Worm (Caenorhabditis elegans) whole organism, L3 larva: ENCODE results near the gene hum-4.

Source experiments
- R02D3.7 ChIP-seq: fragments of 150-350 bp; optimal IDR thresholded peaks from 2 replicates; lab custom pipeline; 2014; ENCODE audit warnings: missing biosample characterization, missing genetic modification characterization
- ZK546.5 ChIP-seq: sonication (generic microtip); optimal IDR thresholded peaks from 2 replicates; lab custom pipeline; 2017; ENCODE audit warnings: missing biosample characterization, missing genetic modification characterization
- aly-2 ChIP-seq: fragments of 150-350 bp; optimal IDR thresholded peaks from 2 replicates; lab custom pipeline; 2014; ENCODE audit warnings: missing biosample characterization, missing genetic modification characterization
- ama-1 ChIP-seq: fragments of 150-350 bp; optimal IDR thresholded peaks from 2 replicates; lab custom pipeline; 2018
- ceh-16 ChIP-seq: sonication (generic microtip); optimal IDR thresholded peaks from 2 replicates; lab custom pipeline; 2017; ENCODE audit warnings: missing biosample characterization, missing genetic modification characterization
- ceh-82 ChIP-seq: fragments of 150-350 bp; optimal IDR thresholded peaks from 2 replicates; lab custom pipeline; 2014; ENCODE audit warnings: missing biosample characterization, missing genetic modification characterization
- ceh-9 ChIP-seq: sonication (generic microtip); optimal IDR thresholded peaks from 2 replicates; lab custom pipeline; 2018; ENCODE audit warnings: missing biosample characterization, missing genetic modification characterization
- daf-12 ChIP-seq: fragments of 150-350 bp; optimal IDR thresholded peaks from 2 replicates; lab custom pipeline; 2014; ENCODE audit warnings: missing biosample characterization, missing genetic modification reagents, missing genetic modification characterization
- egl-5 ChIP-seq: fragments of 150-350 bp; optimal IDR thresholded peaks from 2 replicates; lab custom pipeline; 2017; ENCODE audit warnings: missing biosample characterization, missing genetic modification reagents, missing genetic modification characterization, inconsistent platforms
- elt-1 ChIP-seq: fragments of 150-350 bp; optimal IDR thresholded peaks from 2 replicates; lab custom pipeline; 2014; ENCODE audit warnings: missing biosample characterization, missing genetic modification characterization
- elt-2 ChIP-seq: sonication (generic microtip); optimal IDR thresholded peaks from 2 replicates; lab custom pipeline; 2016; ENCODE audit warnings: missing genetic modification reagents, mild to moderate bottlenecking, missing genetic modification characterization, missing compliant biosample characterization
- elt-3 ChIP-seq, 3 experiments: fragments of 150-350 bp in 1 of 3; sonication (generic microtip) in 2 of 3; optimal IDR thresholded peaks; 2 replicates in 2 of 3; 4 replicates in 1 of 3; lab custom pipeline; 2014 to 2017; ENCODE audit warnings: missing biosample characterization in 3 of 3, missing genetic modification characterization in 3 of 3
- eor-1 ChIP-seq, 2 experiments: fragments of 150-350 bp; optimal IDR thresholded peaks; 2 replicates each; lab custom pipeline; 2014 to 2018; ENCODE audit warnings: missing biosample characterization in 2 of 2, missing genetic modification characterization in 2 of 2
- fkh-10 ChIP-seq: sonication (generic microtip); optimal IDR thresholded peaks from 2 replicates; lab custom pipeline; 2017; ENCODE audit warnings: missing biosample characterization, missing genetic modification reagents, missing genetic modification characterization
- fkh-2 ChIP-seq: fragments of 150-350 bp; optimal IDR thresholded peaks from 2 replicates; lab custom pipeline; 2014; ENCODE audit warnings: missing biosample characterization, missing genetic modification reagents, missing genetic modification characterization
- fos-1 ChIP-seq: fragments of 150-350 bp; optimal IDR thresholded peaks from 2 replicates; lab custom pipeline; 2014; ENCODE audit warnings: missing biosample characterization, missing genetic modification characterization
- hmg-11 ChIP-seq: sonication (generic microtip); optimal IDR thresholded peaks from 2 replicates; lab custom pipeline; 2016; ENCODE audit warnings: missing genetic modification characterization, missing compliant biosample characterization
- jun-1 ChIP-seq: fragments of 150-350 bp; optimal IDR thresholded peaks from 2 replicates; lab custom pipeline; 2014; ENCODE audit warnings: missing biosample characterization, missing genetic modification reagents, missing genetic modification characterization
- lin-15B ChIP-seq: fragments of 150-350 bp; optimal IDR thresholded peaks from 2 replicates; lab custom pipeline; 2014; ENCODE audit warnings: missing biosample characterization, missing genetic modification characterization
- lin-39 ChIP-seq: fragments of 150-350 bp; optimal IDR thresholded peaks from 2 replicates; lab custom pipeline; 2018; ENCODE audit warnings: missing biosample characterization, missing genetic modification reagents, missing genetic modification characterization
- lsy-12 ChIP-seq: sonication (generic microtip); optimal IDR thresholded peaks from 2 replicates; lab custom pipeline; 2016; ENCODE audit warnings: mild to moderate bottlenecking, missing genetic modification characterization, missing compliant biosample characterization
- mdl-1 ChIP-seq: fragments of 150-350 bp; optimal IDR thresholded peaks from 2 replicates; lab custom pipeline; 2014; ENCODE audit warnings: missing biosample characterization, missing genetic modification characterization
- nfya-1 ChIP-seq: sonication (generic microtip); optimal IDR thresholded peaks from 2 replicates; lab custom pipeline; 2017; ENCODE audit warnings: missing genetic modification characterization, mild to moderate bottlenecking, missing compliant biosample characterization, antibody characterized with exemption, moderate library complexity; ENCODE audit not compliant: insufficient read depth
- nhr-11 ChIP-seq: fragments of 150-350 bp; optimal IDR thresholded peaks from 2 replicates; lab custom pipeline; 2014; ENCODE audit warnings: missing biosample characterization, missing genetic modification characterization
- nhr-12 ChIP-seq: fragments of 150-350 bp; optimal IDR thresholded peaks from 2 replicates; lab custom pipeline; 2014; ENCODE audit warnings: missing biosample characterization, missing genetic modification characterization
- nhr-23 ChIP-seq: fragments of 150-350 bp; optimal IDR thresholded peaks from 2 replicates; lab custom pipeline; 2014; ENCODE audit warnings: missing biosample characterization, missing genetic modification reagents, missing genetic modification characterization
- nhr-237 ChIP-seq: fragments of 150-350 bp; optimal IDR thresholded peaks from 2 replicates; lab custom pipeline; 2014; ENCODE audit warnings: missing biosample characterization, missing genetic modification characterization
- nhr-25 ChIP-seq: sonication (generic microtip); optimal IDR thresholded peaks from 2 replicates; lab custom pipeline; 2017; ENCODE audit warnings: missing biosample characterization, missing genetic modification characterization
- nhr-28 ChIP-seq: fragments of 150-350 bp; optimal IDR thresholded peaks from 2 replicates; lab custom pipeline; 2014; ENCODE audit warnings: missing biosample characterization, missing genetic modification characterization
- nhr-43 ChIP-seq: sonication (generic microtip); optimal IDR thresholded peaks from 2 replicates; lab custom pipeline; 2016; ENCODE audit warnings: mild to moderate bottlenecking, missing genetic modification characterization, missing compliant biosample characterization; ENCODE audit not compliant: poor library complexity, severe bottlenecking
- nhr-67 ChIP-seq: fragments of 150-350 bp; optimal IDR thresholded peaks from 2 replicates; lab custom pipeline; 2014; ENCODE audit warnings: missing biosample characterization, missing genetic modification characterization
- pha-4 ChIP-seq: fragments of 150-350 bp; optimal IDR thresholded peaks from 2 replicates; lab custom pipeline; 2014; ENCODE audit warnings: missing biosample characterization, missing genetic modification reagents, missing genetic modification characterization
- pqm-1 ChIP-seq: fragments of 150-350 bp; optimal IDR thresholded peaks from 2 replicates; lab custom pipeline; 2017; ENCODE audit warnings: missing biosample characterization, missing genetic modification characterization, inconsistent platforms
- sea-2 ChIP-seq: fragments of 150-350 bp; sonication (generic microtip); optimal IDR thresholded peaks from 4 replicates; lab custom pipeline; 2014; ENCODE audit warnings: missing biosample characterization, missing genetic modification reagents, missing genetic modification characterization
- snpc-4 ChIP-seq: fragments of 150-350 bp; optimal IDR thresholded peaks from 2 replicates; lab custom pipeline; 2014; ENCODE audit warnings: missing biosample characterization, missing genetic modification characterization
- tbx-2 ChIP-seq: sonication (generic microtip); optimal IDR thresholded peaks from 2 replicates; lab custom pipeline; 2016; ENCODE audit warnings: mild to moderate bottlenecking, missing genetic modification characterization, missing compliant biosample characterization
- unc-62 ChIP-seq: fragments of 150-350 bp; sonication (generic microtip); optimal IDR thresholded peaks from 4 replicates; lab custom pipeline; 2014; ENCODE audit warnings: missing biosample characterization, missing genetic modification reagents, missing genetic modification characterization
- ztf-11 ChIP-seq: fragments of 150-350 bp; optimal IDR thresholded peaks from 2 replicates; lab custom pipeline; 2014; ENCODE audit warnings: missing biosample characterization, missing genetic modification characterization
- ztf-4 ChIP-seq: fragments of 150-350 bp; optimal IDR thresholded peaks from 2 replicates; lab custom pipeline; 2014; ENCODE audit warnings: missing biosample characterization, missing genetic modification characterization

Gene hum-4

DNA sequence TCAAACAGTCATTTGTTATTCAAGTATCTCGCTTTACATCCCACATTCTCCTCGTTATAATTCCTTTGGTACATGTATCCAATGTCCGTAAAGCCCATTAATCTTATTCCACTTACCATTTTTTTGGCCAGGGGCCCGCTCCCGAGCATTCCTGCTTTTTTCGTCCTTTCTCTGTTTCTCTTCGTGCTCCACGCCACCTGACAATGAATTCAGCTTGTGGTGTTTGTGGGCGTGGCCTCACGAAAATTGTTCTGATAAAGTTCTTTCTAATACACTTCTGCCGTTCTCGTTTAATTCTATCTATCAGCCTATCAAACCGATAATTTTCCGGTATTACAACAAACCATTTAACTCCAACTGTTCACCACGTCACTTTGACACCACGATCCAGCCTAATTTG, 46.6 kb upstream of the hum-4 start:
- TF ChIP-seq egl-5 (tag; lab: Kevin White, UChicago) (no peak), ceh-82 (tag; lab: Kevin White, UChicago) (no peak), pqm-1 (tag; lab: Kevin White, UChicago) (no peak), pha-4 (tag; lab: Kevin White, UChicago) (no peak), hmg-11 (tag; lab: Kevin White, UChicago) (peak; percentile 5), nhr-12 (tag; lab: Kevin White, UChicago) (no peak), nhr-67 (tag; lab: Kevin White, UChicago) (no peak), nhr-11 (tag; lab: Kevin White, UChicago) (no peak), tbx-2 (tag; lab: Kevin White, UChicago) (no peak), fos-1 (tag; lab: Kevin White, UChicago) (no peak), nfya-1 (tag; lab: Kevin White, UChicago) (peak; percentile 21), nhr-23 (tag; lab: Kevin White, UChicago) (no peak), mdl-1 (tag; lab: Kevin White, UChicago) (no peak), fkh-10 (GFP tag; lab: Kevin White, UChicago) (no peak), nhr-237 (tag; lab: Kevin White, UChicago) (no peak), ztf-4 (tag; lab: Kevin White, UChicago) (no peak), snpc-4 (tag; lab: Kevin White, UChicago) (no peak), R02D3.7 (tag; lab: Kevin White, UChicago) (no peak), lsy-12 (tag; lab: Kevin White, UChicago) (no peak), ceh-9 (tag; lab: Kevin White, UChicago) (no peak), ZK546.5 (tag; lab: Kevin White, UChicago) (no peak), daf-12 (tag; lab: Kevin White, UChicago) (no peak), elt-2 (tag; lab: Kevin White, UChicago) (peak; percentile 38), nhr-25 (tag; lab: Kevin White, UChicago) (no peak), aly-2 (tag; lab: Kevin White, UChicago) (no peak), ztf-11 (tag; lab: Kevin White, UChicago) (no peak), elt-3 (tag; optimal IDR thresholded peaks at IDR 0.05; lab: Kevin White, UChicago) (no peak), eor-1 (tag; optimal IDR thresholded peaks at IDR 0.05; lab: Kevin White, UChicago) (no peak), jun-1 (tag; lab: Kevin White, UChicago) (no peak), nhr-28 (tag; lab: Kevin White, UChicago) (no peak), nhr-43 (tag; lab: Kevin White, UChicago) (no peak), fkh-2 (tag; lab: Kevin White, UChicago) (no peak), ama-1 (lab: Kevin White, UChicago) (peak; percentile 77), lin-15B (tag; lab: Kevin White, UChicago) (no peak), ceh-16 (no peak), elt-1 (tag; lab: Kevin White, UChicago) (no peak)

DNA sequence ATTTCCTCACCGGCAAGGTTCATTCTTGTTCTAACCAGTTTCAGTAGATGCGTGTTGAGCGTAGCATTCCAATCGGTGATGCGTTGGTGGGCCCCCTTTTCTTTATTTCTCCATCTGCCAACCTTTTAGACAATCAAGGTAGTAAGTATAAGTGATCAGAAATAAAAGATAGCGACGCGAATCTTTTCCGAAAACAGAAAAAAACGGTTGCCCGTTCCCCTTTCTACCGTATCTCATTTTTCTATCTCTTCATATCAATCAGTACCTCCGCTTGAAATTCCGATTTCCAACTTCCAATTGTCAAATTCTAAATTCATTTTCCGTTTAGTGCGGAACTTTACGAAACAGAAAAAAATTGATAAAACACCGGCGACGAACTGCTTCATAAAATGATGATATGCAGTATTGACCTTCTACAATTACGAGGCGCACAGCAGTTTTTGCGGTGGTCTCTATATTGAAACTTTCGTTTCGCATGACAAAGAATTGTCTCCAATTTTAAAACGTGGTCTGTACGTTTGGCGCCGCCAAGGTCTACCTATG, 46.0 kb upstream of the hum-4 start:
- no peak for TF ChIP-seq sea-2 (GFP tag; lab: Kevin White, UChicago)
- TF ChIP-seq elt-2 (tag; lab: Kevin White, UChicago), result peak; percentile 47
- TF ChIP-seq, all 47 proteins: peak for 1

DNA sequence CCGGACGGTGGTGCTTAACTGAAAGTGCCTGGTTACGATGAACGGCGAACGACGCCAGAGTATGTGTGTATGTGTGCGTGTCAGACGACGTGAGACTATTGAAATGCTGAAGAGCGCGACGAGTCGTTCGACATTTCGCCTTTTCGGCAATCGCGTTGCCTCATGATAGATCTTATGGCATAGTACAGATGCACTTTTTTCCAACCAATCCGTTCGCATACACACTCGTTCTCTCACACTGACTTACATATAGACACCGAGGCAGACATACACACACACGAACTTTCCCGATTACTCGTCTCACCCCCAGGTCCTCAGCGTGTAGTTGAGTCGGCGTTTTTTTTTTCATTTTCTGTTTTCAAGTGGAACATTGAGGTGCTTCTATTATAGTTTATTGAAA, 45.4 kb upstream of the hum-4 start:
- TF ChIP-seq nhr-25 (tag; lab: Kevin White, UChicago) (peak; percentile 93), nhr-43 (tag; lab: Kevin White, UChicago) (peak; percentile 45), jun-1 (tag; lab: Kevin White, UChicago) (no peak), ama-1 (lab: Kevin White, UChicago) (no peak), unc-62 (GFP tag; lab: Kevin White, UChicago) (peak; percentile 49), nfya-1 (tag; lab: Kevin White, UChicago) (peak; percentile 45), R02D3.7 (tag; lab: Kevin White, UChicago) (no peak), elt-3 (tag; optimal IDR thresholded peaks at IDR 0.05; lab: Kevin White, UChicago) (no peak), fkh-2 (tag; lab: Kevin White, UChicago) (no peak), daf-12 (tag; lab: Kevin White, UChicago) (peak; percentile 77), tbx-2 (tag; lab: Kevin White, UChicago) (peak; percentile 32), lin-39 (tag; lab: Kevin White, UChicago) (peak; percentile 34), pha-4 (tag; lab: Kevin White, UChicago) (peak; percentile 56)
